Worm (Caenorhabditis elegans) whole organism, L4/young adult: ENCODE measurements around the gene fut-4.

Source experiments
- dao-5 ChIP-seq: sonication (generic microtip); optimal IDR thresholded peaks from 2 replicates; lab custom pipeline; 2016; ENCODE audit warnings: missing genotype, missing genetic modification characterization, moderate library complexity, missing compliant biosample characterization
- him-1 ChIP-seq: sonication (generic microtip); optimal IDR thresholded peaks from 2 replicates; lab custom pipeline; 2016; ENCODE audit warnings: missing genotype, missing genetic modification reagents, missing genetic modification characterization, missing compliant biosample characterization

ce11 chrII:2807674-2808206 lies 14.6 kb downstream of the fut-4 start, which contains the start of gene K12H6.12:
- no peak for TF ChIP-seq him-1 (tag; lab: Kevin White, UChicago)
- TF ChIP-seq dao-5 (tag; lab: Kevin White, UChicago), result no peak
